Fruit fly (Drosophila melanogaster): ENCODE results near the gene CG14891.

DNA sequence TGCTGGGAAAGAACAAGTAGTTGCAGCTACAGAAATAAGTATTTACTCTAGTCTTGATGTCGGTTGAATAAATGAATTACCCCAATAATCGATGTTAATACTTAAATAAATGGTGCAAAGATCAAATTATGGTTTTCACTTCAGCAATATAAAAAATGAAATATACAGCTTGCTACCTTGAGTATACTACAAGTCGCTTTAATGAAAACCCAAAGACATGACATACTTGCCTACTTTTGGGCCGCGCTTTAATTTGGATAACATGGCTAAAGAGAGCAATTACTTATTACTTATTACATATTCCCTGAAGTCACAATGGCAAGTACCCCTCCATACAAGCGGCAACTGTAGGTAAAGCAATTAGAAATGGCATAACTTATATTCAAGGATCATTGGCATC is 39.9 kb downstream of the CG14891 start:
- TF ChIP-seq topi (GFP tag; optimal IDR thresholded peaks at IDR 0.05) (no peak), Ets96B (tag; optimal IDR thresholded peaks at IDR 0.05) (no peak), CG10669 (GFP tag; optimal IDR thresholded peaks at IDR 0.05) (no peak), Gug (GFP tag; IDR thresholded peaks at IDR 0.05) (no peak), CG11294 (GFP tag; IDR thresholded peaks at IDR 0.05) (no peak), CG6163 (GFP tag; IDR thresholded peaks at IDR 0.05) (no peak), CG3919 (GFP tag; optimal IDR thresholded peaks at IDR 0.05) (no peak), achi (GFP tag; optimal IDR thresholded peaks at IDR 0.05) (no peak), dac (GFP tag; optimal IDR thresholded peaks at IDR 0.05) (no peak), Blimp-1 (GFP tag; optimal IDR thresholded peaks at IDR 0.05) (no peak)

Measured in whole organism, prepupa.